Worm (Caenorhabditis elegans) whole organism, L3 larva: Measurements from ENCODE around the gene F28A10.5.

Experiments used
- ceh-28 ChIP-seq: fragments of 150-350 bp; optimal IDR thresholded peaks from 2 replicates; lab custom pipeline; 2014; ENCODE audit warnings: missing biosample characterization, missing genetic modification reagents, missing genetic modification characterization
- egl-27 ChIP-seq: sonication (generic microtip); optimal IDR thresholded peaks from 4 replicates; lab custom pipeline; 2017; ENCODE audit warnings: missing biosample characterization, missing genetic modification reagents, missing genetic modification characterization
- egl-5 ChIP-seq: fragments of 150-350 bp; optimal IDR thresholded peaks from 2 replicates; lab custom pipeline; 2017; ENCODE audit warnings: missing biosample characterization, missing genetic modification reagents, missing genetic modification characterization, inconsistent platforms
- hmg-11 ChIP-seq: sonication (generic microtip); optimal IDR thresholded peaks from 2 replicates; lab custom pipeline; 2016; ENCODE audit warnings: missing genetic modification characterization, missing compliant biosample characterization
- lsy-12 ChIP-seq: sonication (generic microtip); optimal IDR thresholded peaks from 2 replicates; lab custom pipeline; 2016; ENCODE audit warnings: mild to moderate bottlenecking, missing genetic modification characterization, missing compliant biosample characterization
- nhr-23 ChIP-seq: fragments of 150-350 bp; optimal IDR thresholded peaks from 2 replicates; lab custom pipeline; 2014; ENCODE audit warnings: missing biosample characterization, missing genetic modification reagents, missing genetic modification characterization
- pha-4 ChIP-seq: fragments of 150-350 bp; optimal IDR thresholded peaks from 2 replicates; lab custom pipeline; 2014; ENCODE audit warnings: missing biosample characterization, missing genetic modification reagents, missing genetic modification characterization
- zag-1 ChIP-seq: fragments of 150-350 bp; optimal IDR thresholded peaks from 2 replicates; lab custom pipeline; 2014; ENCODE audit warnings: missing biosample characterization, missing genetic modification characterization

The F28A10.5 gene

DNA sequence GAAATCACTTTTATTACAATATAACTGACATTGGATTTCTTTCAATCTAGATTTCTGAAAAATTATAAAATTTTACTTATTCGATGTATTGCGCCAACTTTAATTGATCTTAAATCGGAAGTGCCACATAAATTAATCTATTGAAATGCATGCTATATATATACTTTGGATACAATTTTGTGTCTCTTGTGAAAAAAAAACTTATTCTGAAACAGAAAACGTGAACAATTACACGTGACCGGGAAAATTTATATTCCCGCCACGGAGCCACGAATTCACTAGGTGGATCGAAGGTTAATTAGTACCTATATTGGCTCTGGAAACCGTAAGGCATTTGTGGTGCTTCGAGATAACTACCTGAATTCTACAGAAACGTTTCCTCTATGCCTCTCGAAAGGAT is 50.8 kb downstream of the F28A10.5 start, which contains the start of gene F46F5.14:
Gene F46F5.14 (plus strand): TSS at position 301 of the 400 bp plus-strand sequence.
- TF ChIP-seq hmg-11 (tag; lab: Kevin White, UChicago) (no peak), pha-4 (tag; lab: Kevin White, UChicago) (no peak), nhr-23 (tag; lab: Kevin White, UChicago) (no peak), ceh-28 (tag; lab: Kevin White, UChicago) (no peak), lsy-12 (tag; lab: Kevin White, UChicago) (no peak), zag-1 (tag; lab: Kevin White, UChicago) (no peak), egl-5 (tag; lab: Kevin White, UChicago) (no peak), egl-27 (tag; lab: Kevin White, UChicago) (no peak)
